Worm (Caenorhabditis elegans): ENCODE data around the gene unc-130.
A peak's percentile ranks its signal among the peaks of the same experiment; 100 is the strongest.

The unc-130 gene

ce11 chrII:11297217-11297738 is 15.5 kb downstream of the unc-130 start, which contains the start of gene saps-1:
TSS of gene saps-1 (plus strand) at chrII:11297688.
- TF ChIP-seq ceh-39 (tag; optimal IDR thresholded peaks at IDR 0.05) (no peak), zip-8 (tag; optimal IDR thresholded peaks at IDR 0.05) (peak; percentile 80), mls-2 (tag; optimal IDR thresholded peaks at IDR 0.05) (no peak), blmp-1 (tag; optimal IDR thresholded peaks at IDR 0.05) (no peak), nhr-28 (tag; optimal IDR thresholded peaks at IDR 0.05) (no peak), elt-3 (tag; optimal IDR thresholded peaks at IDR 0.05) (no peak), mab-5 (tag; optimal IDR thresholded peaks at IDR 0.05) (no peak), ham-2 (GFP tag; optimal IDR thresholded peaks at IDR 0.05) (no peak), unc-62 (GFP tag; optimal IDR thresholded peaks at IDR 0.05) (no peak), nhr-237 (tag; optimal IDR thresholded peaks at IDR 0.05) (peak; percentile 21)

- TF ChIP-seq nhr-12 (tag; optimal IDR thresholded peaks at IDR 0.05) (no peak), nhr-2 (tag; optimal IDR thresholded peaks at IDR 0.05) (no peak), M03D4.4 (tag; optimal IDR thresholded peaks at IDR 0.05) (no peak), lin-13 (tag; optimal IDR thresholded peaks at IDR 0.05) (no peak), pha-4 (tag; optimal IDR thresholded peaks at IDR 0.05) (no peak), mab-5 (tag; optimal IDR thresholded peaks at IDR 0.05) (no peak), nhr-28 (tag; optimal IDR thresholded peaks at IDR 0.05) (no peak), ztf-11 (tag; optimal IDR thresholded peaks at IDR 0.05) (no peak), lsy-2 (tag; optimal IDR thresholded peaks at IDR 0.05) (no peak), unc-39 (tag; optimal IDR thresholded peaks at IDR 0.05) (no peak), sptf-1 (tag; optimal IDR thresholded peaks at IDR 0.05) (no peak), ceh-83 (GFP tag; optimal IDR thresholded peaks at IDR 0.05) (no peak), ces-1 (GFP tag; optimal IDR thresholded peaks at IDR 0.05) (no peak), bed-3 (GFP tag; optimal IDR thresholded peaks at IDR 0.05) (no peak), unc-120 (tag; optimal IDR thresholded peaks at IDR 0.05; ENCODE audit: poor library complexity, severe bottlenecking) (no peak), nhr-237 (tag; optimal IDR thresholded peaks at IDR 0.05) (no peak), ceh-39 (tag; optimal IDR thresholded peaks at IDR 0.05) (no peak)
Observed at ce11 chrII:11301059-11301458, 19.3 kb downstream of the unc-130 start, which contains the start of gene raga-1. TSS of gene raga-1 (plus strand) at chrII:11301359.

ce11 chrII:11302591-11302990 is 20.8 kb downstream of the unc-130 start, which contains the start of gene samp-1:
TSS of gene samp-1 (plus strand) at chrII:11302891.
- no peak for TF ChIP-seq sptf-1 (tag; optimal IDR thresholded peaks at IDR 0.05)

ce11 chrII:11305627-11306449 is 24.1 kb downstream of the unc-130 start, which contains the start of gene rsf-1:
TSS of gene rsf-1 (plus strand) at chrII:11306399.
- peak; percentile 52 for TF ChIP-seq mls-2 (tag; optimal IDR thresholded peaks at IDR 0.05)
- TF ChIP-seq unc-39 (tag; optimal IDR thresholded peaks at IDR 0.05), result peak; percentile 77
- TF ChIP-seq nhr-2 (tag; optimal IDR thresholded peaks at IDR 0.05), result no peak
- TF ChIP-seq pha-4 (tag; optimal IDR thresholded peaks at IDR 0.05), result peak; percentile 85
- TF ChIP-seq unc-62 (GFP tag; optimal IDR thresholded peaks at IDR 0.05), result no peak
- TF ChIP-seq mep-1 (tag; optimal IDR thresholded peaks at IDR 0.05), result no peak
- no peak for TF ChIP-seq mab-5 (tag; optimal IDR thresholded peaks at IDR 0.05)
- peak; percentile 18 for TF ChIP-seq sptf-1 (tag; optimal IDR thresholded peaks at IDR 0.05)
- TF ChIP-seq drap-1 (GFP tag; optimal IDR thresholded peaks at IDR 0.05), result peak; percentile 17
- peak; percentile 48 for TF ChIP-seq ces-1 (GFP tag; optimal IDR thresholded peaks at IDR 0.05)

- TF ChIP-seq mls-2 (tag; optimal IDR thresholded peaks at IDR 0.05) (no peak), ceh-39 (tag; optimal IDR thresholded peaks at IDR 0.05) (no peak), tbx-8 (GFP tag; optimal IDR thresholded peaks at IDR 0.05) (no peak), nhr-2 (tag; optimal IDR thresholded peaks at IDR 0.05) (no peak), nhr-12 (tag; optimal IDR thresholded peaks at IDR 0.05) (no peak), unc-120 (tag; optimal IDR thresholded peaks at IDR 0.05; ENCODE audit: poor library complexity, severe bottlenecking) (no peak), elt-3 (tag; optimal IDR thresholded peaks at IDR 0.05) (no peak), unc-39 (tag; optimal IDR thresholded peaks at IDR 0.05) (no peak)
Observed at ce11 chrII:11307332-11307731, 25.6 kb downstream of the unc-130 start.

- TF ChIP-seq hlh-1 (tag; optimal IDR thresholded peaks at IDR 0.05) (no peak), unc-120 (tag; optimal IDR thresholded peaks at IDR 0.05; ENCODE audit: poor library complexity, severe bottlenecking) (peak; percentile 23), unc-62 (GFP tag; optimal IDR thresholded peaks at IDR 0.05) (peak; percentile 5), drap-1 (GFP tag; optimal IDR thresholded peaks at IDR 0.05) (no peak), tbx-8 (GFP tag; optimal IDR thresholded peaks at IDR 0.05) (no peak), flh-1 (GFP tag; optimal IDR thresholded peaks at IDR 0.05) (no peak)
Observed at ce11 chrII:11307953-11308352, 26.2 kb downstream of the unc-130 start.
